Worm (Caenorhabditis elegans) whole organism, late embryonic: ENCODE measurements around the gene ZK1248.15.

Experiments
- dve-1 ChIP-seq: sonication (generic microtip); optimal IDR thresholded peaks from 2 replicates; lab custom pipeline; 2017; ENCODE audit warnings: antibody characterized with exemption, mild to moderate bottlenecking, missing genetic modification characterization, missing compliant biosample characterization
- elt-2 ChIP-seq: sonication (generic microtip); optimal IDR thresholded peaks from 2 replicates; lab custom pipeline; 2016; ENCODE audit warnings: missing genetic modification reagents, missing genetic modification characterization, missing compliant biosample characterization
- ets-4 ChIP-seq: sonication (generic microtip); optimal IDR thresholded peaks from 2 replicates; lab custom pipeline; 2016; ENCODE audit warnings: missing genetic modification characterization, missing compliant biosample characterization
- fkh-10 ChIP-seq: fragments of 150-350 bp; optimal IDR thresholded peaks from 2 replicates; lab custom pipeline; 2014; ENCODE audit warnings: missing biosample characterization, missing genetic modification reagents, missing genetic modification characterization
- hlh-30 ChIP-seq: sonication (generic microtip); optimal IDR thresholded peaks from 2 replicates; lab custom pipeline; 2017; ENCODE audit warnings: antibody characterized with exemption, missing genetic modification characterization, missing compliant biosample characterization; ENCODE audit not compliant: insufficient read depth
- lin-11 ChIP-seq: fragments of 200-800 bp; sonication (Bioruptor generic); optimal IDR thresholded peaks from 2 replicates; lab custom pipeline; 2018; ENCODE audit warnings: mild to moderate bottlenecking, missing genetic modification characterization, missing compliant biosample characterization
- pha-4 ChIP-seq: fragments of 150-350 bp; optimal IDR thresholded peaks from 2 replicates; lab custom pipeline; 2018; ENCODE audit warnings: missing biosample characterization, missing genetic modification reagents, missing genetic modification characterization
- pros-1 ChIP-seq: fragments of 150-350 bp; optimal IDR thresholded peaks from 2 replicates; lab custom pipeline; 2014; ENCODE audit warnings: missing biosample characterization, missing genetic modification reagents, missing genetic modification characterization
- ref-2 ChIP-seq: sonication (generic microtip); optimal IDR thresholded peaks from 2 replicates; lab custom pipeline; 2016; ENCODE audit warnings: missing genetic modification characterization, missing compliant biosample characterization
- rnt-1 ChIP-seq: sonication (generic microtip); optimal IDR thresholded peaks from 2 replicates; lab custom pipeline; 2016; ENCODE audit warnings: missing genetic modification characterization, missing compliant biosample characterization
- unc-42 ChIP-seq: sonication (generic microtip); optimal IDR thresholded peaks from 2 replicates; lab custom pipeline; 2016; ENCODE audit warnings: missing genotype, missing genetic modification characterization, missing compliant biosample characterization

ce11 chrII:5829940-5830424, 8.4 kb downstream of the ZK1248.15 start, which contains the start of gene col-74:
- TF ChIP-seq pros-1 (tag; lab: Kevin White, UChicago) (no peak), pha-4 (tag; lab: Kevin White, UChicago) (no peak), ref-2 (tag; lab: Kevin White, UChicago) (no peak), fkh-10 (GFP tag; lab: Kevin White, UChicago) (no peak), rnt-1 (tag; lab: Kevin White, UChicago) (no peak), hlh-30 (no peak), lin-11 (tag; lab: Kevin White, UChicago) (no peak), elt-2 (tag; lab: Kevin White, UChicago) (no peak), dve-1 (tag; lab: Kevin White, UChicago) (no peak), unc-42 (tag; lab: Kevin White, UChicago) (no peak), ets-4 (tag; lab: Kevin White, UChicago) (no peak)
